Worm (Caenorhabditis elegans): ENCODE measurements around the gene srx-116.

- TF ChIP-seq nhr-6 (tag; optimal IDR thresholded peaks at IDR 0.05) (no peak), T20F7.1 (GFP tag; optimal IDR thresholded peaks at IDR 0.05) (no peak), lin-13 (GFP tag; optimal IDR thresholded peaks at IDR 0.05) (no peak), ama-1 (optimal IDR thresholded peaks at IDR 0.05) (no peak), lin-15B (tag; optimal IDR thresholded peaks at IDR 0.05) (no peak), mdt-29 (GFP tag; IDR thresholded peaks at IDR 0.05) (no peak), mdl-1 (tag; optimal IDR thresholded peaks at IDR 0.05) (no peak), spr-1 (tag; optimal IDR thresholded peaks at IDR 0.05) (no peak), nhr-11 (tag; optimal IDR thresholded peaks at IDR 0.05) (no peak), nhr-77 (tag; optimal IDR thresholded peaks at IDR 0.05) (no peak), unc-130 (GFP tag; optimal IDR thresholded peaks at IDR 0.05) (no peak)
Observed at ce11 chrV:12658142-12658541, 12.6 kb upstream of the srx-116 start, which contains the start of gene W05B10.6.

Data from whole organism, L4 larva.